Fruit fly (Drosophila melanogaster) whole organism, embryonic: ENCODE results near the gene Dcps.

Experiments used
- CG11456 ChIP-seq: fragments of 200-800 bp; sonication (Bioruptor generic); IDR thresholded peaks from 3 replicates; pipeline ENCODE4 v1.3.6; 2022; ENCODE audit warnings: missing biosample characterization, missing genetic modification characterization
- CG12219 ChIP-seq: fragments of 200-800 bp; sonication (Bioruptor generic); optimal IDR thresholded peaks from 3 replicates; lab custom pipeline; 2018; ENCODE audit warnings: missing biosample characterization, mild to moderate bottlenecking, missing genetic modification characterization
- CG12236 ChIP-seq: fragments of 200-800 bp; sonication (Bioruptor generic); optimal IDR thresholded peaks from 2 replicates; lab custom pipeline; 2016; ENCODE audit warnings: missing biosample characterization, missing genetic modification characterization
- CG12942 ChIP-seq: fragments of 200-800 bp; sonication (Bioruptor generic); optimal IDR thresholded peaks from 3 replicates; lab custom pipeline; 2016; ENCODE audit warnings: missing biosample characterization, missing genetic modification characterization
- CG14050 ChIP-seq: fragments of 200-800 bp; sonication (Bioruptor generic); IDR thresholded peaks from 3 replicates; pipeline ENCODE4 v1.3.6; 2022; ENCODE audit warnings: missing biosample characterization, missing genetic modification characterization
- CG14667 ChIP-seq: fragments of 200-800 bp; sonication (Bioruptor generic); IDR thresholded peaks from 2 replicates; pipeline ENCODE4 v1.3.6; 2022; ENCODE audit warnings: missing biosample characterization, missing genetic modification characterization
- CG14710 ChIP-seq: fragments of 200-800 bp; sonication (Bioruptor generic); optimal IDR thresholded peaks from 3 replicates; lab custom pipeline; 2019; ENCODE audit warnings: missing biosample characterization, mild to moderate bottlenecking, missing genetic modification characterization, moderate library complexity
- CG15269 ChIP-seq: fragments of 200-800 bp; sonication (Bioruptor generic); optimal IDR thresholded peaks from 2 replicates; lab custom pipeline; 2018; ENCODE audit warnings: missing biosample characterization, mild to moderate bottlenecking, missing genetic modification characterization, moderate library complexity
- CG17361 ChIP-seq: fragments of 200-800 bp; sonication (Bioruptor generic); IDR thresholded peaks from 3 replicates; pipeline ENCODE4 v1.3.6; 2022; ENCODE audit warnings: missing biosample characterization, missing genetic modification characterization
- CG17829 ChIP-seq: fragments of 200-800 bp; optimal IDR thresholded peaks from 2 replicates; lab custom pipeline; 2019; ENCODE audit warnings: missing biosample characterization, mild to moderate bottlenecking, missing genetic modification characterization, moderate library complexity
- CG32532 ChIP-seq: fragments of 200-800 bp; sonication (Bioruptor generic); IDR thresholded peaks from 2 replicates; pipeline ENCODE4 v1.3.6; 2022; ENCODE audit warnings: missing biosample characterization, missing genetic modification characterization
- CG34224 ChIP-seq: fragments of 200-800 bp; sonication (Bioruptor generic); IDR thresholded peaks from 3 replicates; pipeline ENCODE4 v1.3.6; 2022; ENCODE audit warnings: missing biosample characterization, missing genetic modification characterization; ENCODE audit not compliant: partially characterized antibody
- CG4328 ChIP-seq: fragments of 200-800 bp; sonication (Bioruptor generic); optimal IDR thresholded peaks from 3 replicates; lab custom pipeline; 2017; ENCODE audit warnings: missing biosample characterization, missing genetic modification reagents, missing genetic modification characterization
- CG4617 ChIP-seq: fragments of 200-800 bp; sonication (Bioruptor generic); optimal IDR thresholded peaks from 3 replicates; lab custom pipeline; 2016; ENCODE audit warnings: missing biosample characterization, missing genetic modification characterization, borderline replicate concordance
- CG6683 ChIP-seq: fragments of 200-800 bp; sonication (Bioruptor generic); optimal IDR thresholded peaks from 2 replicates; lab custom pipeline; 2017; ENCODE audit warnings: missing biosample characterization, mild to moderate bottlenecking, missing genetic modification characterization, missing genetic modification reagents
- CG6791 ChIP-seq: fragments of 200-800 bp; sonication (Bioruptor generic); IDR thresholded peaks from 3 replicates; pipeline ENCODE4 v1.3.6; 2022; ENCODE audit warnings: missing biosample characterization, missing genetic modification characterization; ENCODE audit not compliant: partially characterized antibody
- CG7556 ChIP-seq: fragments of 200-800 bp; sonication (Bioruptor generic); optimal IDR thresholded peaks from 2 replicates; lab custom pipeline; 2017; ENCODE audit warnings: missing biosample characterization, mild to moderate bottlenecking, missing genetic modification characterization
- Dll ChIP-seq: fragments of 200-800 bp; sonication (Bioruptor generic); IDR thresholded peaks from 4 replicates; pipeline ENCODE4 v1.3.6; 2022; ENCODE audit warnings: missing biosample characterization, missing genetic modification characterization; ENCODE audit not compliant: partially characterized antibody
- H15 ChIP-seq: fragments of 200-800 bp; sonication (Bioruptor generic); IDR thresholded peaks from 3 replicates; pipeline ENCODE4 v1.3.6; 2022; ENCODE audit warnings: missing biosample characterization, missing genetic modification characterization
- Hey ChIP-seq: fragments of 200-800 bp; sonication (Bioruptor generic); optimal IDR thresholded peaks from 3 replicates; lab custom pipeline; 2018; ENCODE audit warnings: missing biosample characterization, mild to moderate bottlenecking, missing genetic modification characterization
- Lpt ChIP-seq: fragments of >200 bp; optimal IDR thresholded peaks from 2 replicates; lab custom pipeline; 2018; ENCODE audit warnings: missing biosample characterization, missing genetic modification characterization
- MTF-1 ChIP-seq: fragments of 200-800 bp; sonication (Bioruptor generic); optimal IDR thresholded peaks from 2 replicates; lab custom pipeline; 2018; ENCODE audit warnings: missing biosample characterization, mild to moderate bottlenecking, missing genetic modification characterization, borderline replicate concordance
- Ssrp ChIP-seq: fragments of 200-800 bp; sonication (Bioruptor generic); optimal IDR thresholded peaks from 2 replicates; lab custom pipeline; 2018; ENCODE audit warnings: missing biosample characterization, mild to moderate bottlenecking, missing genetic modification characterization, moderate library complexity
- Stat92E ChIP-seq, 3 experiments: fragments of >200 bp in 2 of 3; fragments of 200-800 bp in 1 of 3; sonication (Bioruptor generic) in 1 of 3; optimal IDR thresholded peaks; 2 replicates each; lab custom pipeline; 2017 to 2019; ENCODE audit warnings: missing biosample characterization in 3 of 3, missing genetic modification characterization in 3 of 3, mild to moderate bottlenecking in 1 of 3, moderate library complexity in 1 of 3
- Xbp1 ChIP-seq: fragments of 200-800 bp; sonication (Bioruptor generic); optimal IDR thresholded peaks from 3 replicates; lab custom pipeline; 2016; ENCODE audit warnings: missing biosample characterization, mild to moderate bottlenecking, missing genetic modification characterization
- ara ChIP-seq: fragments of 200-800 bp; sonication (Bioruptor generic); IDR thresholded peaks from 2 replicates; pipeline ENCODE4 v1.3.6; 2022; ENCODE audit warnings: missing biosample characterization, missing genetic modification characterization
- ash1 ChIP-seq: fragments of 200-800 bp; sonication (Bioruptor generic); optimal IDR thresholded peaks from 2 replicates; lab custom pipeline; 2018; ENCODE audit warnings: missing biosample characterization, mild to moderate bottlenecking, missing genetic modification characterization
- bab2 ChIP-seq: fragments of 200-800 bp; sonication (Bioruptor generic); optimal IDR thresholded peaks from 2 replicates; lab custom pipeline; 2016; ENCODE audit warnings: missing biosample characterization, missing genetic modification characterization
- crc ChIP-seq: fragments of 200-800 bp; sonication (Bioruptor generic); optimal IDR thresholded peaks from 2 replicates; lab custom pipeline; 2016; ENCODE audit warnings: missing biosample characterization, missing genetic modification characterization
- dan ChIP-seq: fragments of 200-800 bp; sonication (Bioruptor generic); IDR thresholded peaks from 2 replicates; pipeline ENCODE4 v1.3.6; 2022; ENCODE audit warnings: missing biosample characterization, missing genetic modification characterization
- exex ChIP-seq: fragments of 200-800 bp; sonication (Bioruptor generic); optimal IDR thresholded peaks from 4 replicates; lab custom pipeline; 2018; ENCODE audit warnings: missing biosample characterization, mild to moderate bottlenecking, missing genetic modification characterization, moderate library complexity
- eyg ChIP-seq: fragments of 200-800 bp; sonication (Bioruptor generic); optimal IDR thresholded peaks from 3 replicates; lab custom pipeline; 2016; ENCODE audit warnings: missing biosample characterization, missing genetic modification characterization
- gem ChIP-seq: fragments of 200-800 bp; sonication (Bioruptor generic); optimal IDR thresholded peaks from 2 replicates; lab custom pipeline; 2019; ENCODE audit warnings: missing biosample characterization, mild to moderate bottlenecking, missing genetic modification characterization, moderate library complexity
- gro ChIP-seq: fragments of 200-800 bp; sonication (Bioruptor generic); optimal IDR thresholded peaks from 2 replicates; lab custom pipeline; 2016; ENCODE audit warnings: missing biosample characterization, missing genetic modification characterization
- gt ChIP-seq: fragments of 200-800 bp; sonication (Bioruptor generic); IDR thresholded peaks from 2 replicates; pipeline ENCODE4 v1.3.6; 2022; ENCODE audit warnings: missing biosample characterization, missing genetic modification characterization
- lbe ChIP-seq: fragments of 200-800 bp; sonication (Bioruptor generic); optimal IDR thresholded peaks from 2 replicates; lab custom pipeline; 2016; ENCODE audit warnings: missing biosample characterization, mild to moderate bottlenecking, missing genetic modification characterization
- lmd ChIP-seq: fragments of 200-800 bp; sonication (Bioruptor generic); IDR thresholded peaks from 2 replicates; pipeline ENCODE4 v1.3.6; 2022; ENCODE audit warnings: missing biosample characterization, missing genetic modification characterization
- luna ChIP-seq: fragments of 200-800 bp; sonication (Bioruptor generic); optimal IDR thresholded peaks from 2 replicates; lab custom pipeline; 2016; ENCODE audit warnings: missing biosample characterization, missing genetic modification characterization
- mirr ChIP-seq: fragments of 200-800 bp; sonication (Bioruptor generic); optimal IDR thresholded peaks from 3 replicates; lab custom pipeline; 2018; ENCODE audit warnings: missing biosample characterization, mild to moderate bottlenecking, missing genetic modification characterization
- org-1 ChIP-seq: fragments of 200-800 bp; sonication (Bioruptor generic); optimal IDR thresholded peaks from 2 replicates; lab custom pipeline; 2017; ENCODE audit warnings: missing biosample characterization, missing genetic modification characterization
- phol ChIP-seq: fragments of 200-800 bp; sonication (Bioruptor generic); optimal IDR thresholded peaks from 3 replicates; lab custom pipeline; 2018; ENCODE audit warnings: missing biosample characterization, mild to moderate bottlenecking, missing genetic modification characterization, moderate library complexity
- prd ChIP-seq, 3 experiments: fragments of >200 bp in 2 of 3; fragments of 200-800 bp in 1 of 3; sonication (Bioruptor generic) in 1 of 3; optimal IDR thresholded peaks in 2 of 3; IDR thresholded peaks in 1 of 3; 2 replicates in 2 of 3; 3 replicates in 1 of 3; pipeline versions ENCODE4 v1.3.6 to Lab custom; 2017 to 2022; ENCODE audit warnings: missing biosample characterization in 1 of 3, missing genetic modification characterization in 1 of 3
- run ChIP-seq: fragments of 200-800 bp; sonication (Bioruptor generic); optimal IDR thresholded peaks from 3 replicates; lab custom pipeline; 2018; ENCODE audit warnings: missing biosample characterization, mild to moderate bottlenecking, missing genetic modification characterization
- sima ChIP-seq: fragments of 200-800 bp; sonication (Bioruptor generic); optimal IDR thresholded peaks from 2 replicates; lab custom pipeline; 2016; ENCODE audit warnings: missing biosample characterization, missing genetic modification characterization
- stc ChIP-seq: fragments of 200-800 bp; sonication (Bioruptor generic); IDR thresholded peaks from 2 replicates; pipeline ENCODE4 v1.3.6; 2022; ENCODE audit warnings: missing biosample characterization, missing genetic modification characterization
- stwl ChIP-seq: fragments of 200-800 bp; sonication (Bioruptor generic); optimal IDR thresholded peaks from 3 replicates; lab custom pipeline; 2018; ENCODE audit warnings: missing biosample characterization, mild to moderate bottlenecking, missing genetic modification characterization, moderate library complexity
- tll ChIP-seq, 2 experiments: fragments of 200-800 bp in 1 of 2; fragments of >200 bp in 1 of 2; sonication (Bioruptor generic) in 1 of 2; optimal IDR thresholded peaks; 2 replicates each; lab custom pipeline; 2017 to 2019; ENCODE audit warnings: missing biosample characterization in 2 of 2, missing genetic modification characterization in 2 of 2, mild to moderate bottlenecking in 1 of 2, moderate library complexity in 1 of 2
- unc-4 ChIP-seq: fragments of 200-800 bp; sonication (Bioruptor generic); IDR thresholded peaks from 2 replicates; pipeline ENCODE4 v1.3.6; 2022; ENCODE audit warnings: missing biosample characterization, missing genetic modification characterization; ENCODE audit not compliant: partially characterized antibody
- z ChIP-seq: fragments of 200-800 bp; sonication (Bioruptor generic); IDR thresholded peaks from 3 replicates; pipeline ENCODE4 v1.3.6; 2022; ENCODE audit warnings: missing biosample characterization, missing genetic modification characterization
- zen2 ChIP-seq: fragments of 200-800 bp; sonication (Bioruptor generic); IDR thresholded peaks from 3 replicates; pipeline ENCODE4 v1.3.6; 2022; ENCODE audit warnings: missing biosample characterization, missing genetic modification characterization; ENCODE audit not compliant: partially characterized antibody

Gene Dcps

DNA sequence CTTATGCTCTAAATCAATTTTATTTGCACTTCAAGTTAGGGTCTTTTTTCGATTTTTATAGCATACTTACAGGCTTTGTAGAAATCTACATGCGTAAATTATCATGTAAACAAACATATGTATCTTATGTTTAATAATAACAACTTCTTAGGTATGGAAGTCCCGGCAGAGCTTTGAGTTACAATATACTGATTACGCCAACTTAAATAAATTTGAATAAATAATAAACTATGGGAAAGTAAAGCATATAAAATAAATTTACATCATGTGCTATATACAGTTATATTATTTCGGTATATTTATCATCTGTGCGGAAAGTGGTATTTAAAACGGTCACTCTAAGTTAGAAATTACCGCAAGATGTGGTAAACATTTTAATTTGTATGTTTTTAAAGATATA is 21.4 kb downstream of the Dcps start, which contains the start of gene CG1239 (continued):
- TF ChIP-seq unc-4 (no peak), prd (optimal IDR thresholded peaks at IDR 0.05; lab: Kevin White, UChicago) (no peak), prd (GFP tag; IDR thresholded peaks at IDR 0.05; lab: Robert Waterston, UW) (no peak), stwl (tag; lab: Kevin White, UChicago) (peak; percentile 34), tll (GFP tag; optimal IDR thresholded peaks at IDR 0.05; lab: Kevin White, UChicago) (no peak), Lpt (GFP tag; lab: Kevin White, UChicago) (no peak), CG14710 (tag; lab: Kevin White, UChicago) (peak; percentile 60), CG4328 (no peak), exex (tag; lab: Kevin White, UChicago) (peak; percentile 22), zen2 (GFP tag; lab: Robert Waterston, UW) (no peak), org-1 (GFP tag; lab: Kevin White, UChicago) (no peak), gt (GFP tag; lab: Robert Waterston, UW) (no peak), CG14050 (no peak), CG17361 (GFP tag; lab: Robert Waterston, UW) (peak; percentile 42; the same call in 2 of the 3 replicates), ara (no peak), MTF-1 (GFP tag; lab: Kevin White, UChicago) (no peak), CG15269 (no peak), Dll (GFP tag; lab: Robert Waterston, UW) (no peak), Hey (tag; lab: Kevin White, UChicago) (no peak), mirr (no peak), sima (GFP tag; lab: Kevin White, UChicago) (no peak), z (GFP tag; lab: Robert Waterston, UW) (no peak), dan (GFP tag; lab: Robert Waterston, UW) (no peak), CG34224 (GFP tag; lab: Robert Waterston, UW) (no peak), CG7556 (GFP tag; lab: Kevin White, UChicago) (no peak), eyg (GFP tag; lab: Kevin White, UChicago) (no peak), CG6683 (no peak), CG17829 (peak; percentile 37), lmd (GFP tag; lab: Robert Waterston, UW) (no peak), CG32532 (GFP tag; lab: Robert Waterston, UW) (no peak), CG12942 (GFP tag; lab: Kevin White, UChicago) (no peak), run (tag; lab: Kevin White, UChicago) (no peak), gem (tag; lab: Kevin White, UChicago) (no peak), H15 (GFP tag; lab: Robert Waterston, UW) (no peak), bab2 (GFP tag; lab: Kevin White, UChicago) (no peak), ash1 (no peak), CG14667 (no peak), CG11456 (GFP tag; lab: Robert Waterston, UW) (no peak), CG12236 (no peak), CG12219 (GFP tag; lab: Kevin White, UChicago) (no peak), CG6791 (no peak), crc (GFP tag; lab: Kevin White, UChicago) (no peak), gro (GFP tag; lab: Kevin White, UChicago) (no peak), CG4617 (GFP tag; lab: Kevin White, UChicago) (no peak), luna (GFP tag; lab: Kevin White, UChicago) (no peak), stc (GFP tag; lab: Robert Waterston, UW) (no peak), Xbp1 (no peak), lbe (GFP tag; lab: Kevin White, UChicago) (no peak), Stat92E (GFP tag; optimal IDR thresholded peaks at IDR 0.05; lab: Kevin White, UChicago) (no peak), Ssrp (tag; lab: Kevin White, UChicago) (no peak), phol (tag; lab: Kevin White, UChicago) (peak; percentile 9)
